Worm (Caenorhabditis elegans) whole organism, mixed stage, embryonic: Measurements from ENCODE around the gene Y62H9A.3.

Source experiments
- M03D4.4 ChIP-seq: sonication (generic microtip); optimal IDR thresholded peaks from 2 replicates; lab custom pipeline; 2017; ENCODE audit warnings: mild to moderate bottlenecking, missing genetic modification characterization, missing compliant biosample characterization
- bed-3 ChIP-seq: fragments of 200-800 bp; sonication (Bioruptor generic); optimal IDR thresholded peaks from 3 replicates; lab custom pipeline; 2018; ENCODE audit warnings: mild to moderate bottlenecking, missing genetic modification characterization, moderate library complexity, missing compliant biosample characterization
- blmp-1 ChIP-seq: fragments of 150-350 bp; optimal IDR thresholded peaks from 2 replicates; lab custom pipeline; 2014; ENCODE audit warnings: missing biosample characterization, missing genetic modification characterization
- ceh-39 ChIP-seq: fragments of 150-350 bp; optimal IDR thresholded peaks from 2 replicates; lab custom pipeline; 2014; ENCODE audit warnings: missing biosample characterization, missing genetic modification characterization
- ceh-43 ChIP-seq: fragments of 200-800 bp; sonication (Bioruptor generic); optimal IDR thresholded peaks from 2 replicates; lab custom pipeline; 2018; ENCODE audit warnings: mild to moderate bottlenecking, missing genetic modification characterization, moderate library complexity, missing compliant biosample characterization
- ceh-83 ChIP-seq: fragments of 200-800 bp; sonication (Bioruptor generic); optimal IDR thresholded peaks from 2 replicates; lab custom pipeline; 2018; ENCODE audit warnings: mild to moderate bottlenecking, missing genetic modification characterization, missing compliant biosample characterization
- ces-1 ChIP-seq: fragments of 150-350 bp; optimal IDR thresholded peaks from 2 replicates; lab custom pipeline; 2014; ENCODE audit warnings: missing biosample characterization, missing genetic modification reagents, missing genetic modification characterization
- cnd-1 ChIP-seq: fragments of 200-800 bp; sonication (Bioruptor generic); optimal IDR thresholded peaks from 2 replicates; lab custom pipeline; 2018; ENCODE audit warnings: mild to moderate bottlenecking, missing genetic modification characterization, missing compliant biosample characterization
- drap-1 ChIP-seq: fragments of 200-800 bp; sonication (Bioruptor generic); optimal IDR thresholded peaks from 3 replicates; lab custom pipeline; 2018; ENCODE audit warnings: mild to moderate bottlenecking, missing genetic modification characterization, missing compliant biosample characterization
- elt-1 ChIP-seq: sonication (generic microtip); optimal IDR thresholded peaks from 2 replicates; lab custom pipeline; 2017; ENCODE audit warnings: missing genetic modification characterization, mild to moderate bottlenecking, missing compliant biosample characterization, antibody characterized with exemption, moderate library complexity, borderline replicate concordance; ENCODE audit not compliant: insufficient read depth
- elt-3 ChIP-seq: fragments of 150-350 bp; optimal IDR thresholded peaks from 2 replicates; lab custom pipeline; 2014; ENCODE audit warnings: missing biosample characterization, missing genetic modification characterization
- flh-1 ChIP-seq: fragments of 200-800 bp; sonication (Bioruptor generic); optimal IDR thresholded peaks from 2 replicates; lab custom pipeline; 2018; ENCODE audit warnings: mild to moderate bottlenecking, missing genetic modification characterization, moderate library complexity, missing compliant biosample characterization
- hlh-1 ChIP-seq: fragments of 150-350 bp; optimal IDR thresholded peaks from 2 replicates; lab custom pipeline; 2014; ENCODE audit warnings: missing biosample characterization, missing genetic modification reagents, missing genetic modification characterization
- lin-13 ChIP-seq: fragments of 150-350 bp; optimal IDR thresholded peaks from 2 replicates; lab custom pipeline; 2014; ENCODE audit warnings: missing biosample characterization, missing genetic modification characterization
- lin-32 ChIP-seq: fragments of 200-800 bp; sonication (Bioruptor generic); optimal IDR thresholded peaks from 2 replicates; lab custom pipeline; 2018; ENCODE audit warnings: mild to moderate bottlenecking, missing genetic modification characterization, missing compliant biosample characterization
- lsy-2 ChIP-seq: fragments of 150-350 bp; optimal IDR thresholded peaks from 2 replicates; lab custom pipeline; 2014; ENCODE audit warnings: missing biosample characterization, missing genetic modification characterization
- mab-5 ChIP-seq: fragments of 150-350 bp; optimal IDR thresholded peaks from 2 replicates; lab custom pipeline; 2014; ENCODE audit warnings: missing biosample characterization, missing genetic modification characterization
- mep-1 ChIP-seq: fragments of 150-350 bp; optimal IDR thresholded peaks from 2 replicates; lab custom pipeline; 2017; ENCODE audit warnings: missing biosample characterization, missing genetic modification reagents, missing genetic modification characterization, inconsistent platforms
- mls-2 ChIP-seq: sonication (generic microtip); optimal IDR thresholded peaks from 2 replicates; lab custom pipeline; 2016; ENCODE audit warnings: mild to moderate bottlenecking, missing genetic modification characterization, moderate library complexity, missing compliant biosample characterization
- nhr-12 ChIP-seq: fragments of 150-350 bp; optimal IDR thresholded peaks from 2 replicates; lab custom pipeline; 2014; ENCODE audit warnings: missing biosample characterization, missing genetic modification characterization
- nhr-2 ChIP-seq: fragments of 150-350 bp; optimal IDR thresholded peaks from 2 replicates; lab custom pipeline; 2014; ENCODE audit warnings: missing biosample characterization, missing genetic modification characterization
- nhr-237 ChIP-seq: fragments of 150-350 bp; optimal IDR thresholded peaks from 2 replicates; lab custom pipeline; 2014; ENCODE audit warnings: missing biosample characterization, missing genetic modification characterization
- nhr-28 ChIP-seq: fragments of 150-350 bp; optimal IDR thresholded peaks from 2 replicates; lab custom pipeline; 2014; ENCODE audit warnings: missing biosample characterization, missing genetic modification characterization
- nhr-76 ChIP-seq: sonication (generic microtip); optimal IDR thresholded peaks from 2 replicates; lab custom pipeline; 2017; ENCODE audit warnings: missing biosample characterization, missing genetic modification characterization
- pha-4 ChIP-seq: fragments of 150-350 bp; optimal IDR thresholded peaks from 2 replicates; lab custom pipeline; 2018; ENCODE audit warnings: missing biosample characterization, missing genetic modification reagents, missing genetic modification characterization
- sem-2 ChIP-seq: fragments of 200-800 bp; sonication (Bioruptor generic); optimal IDR thresholded peaks from 2 replicates; lab custom pipeline; 2018; ENCODE audit warnings: mild to moderate bottlenecking, missing genetic modification characterization, missing compliant biosample characterization
- snpc-4 ChIP-seq: fragments of 150-350 bp; optimal IDR thresholded peaks from 2 replicates; lab custom pipeline; 2014; ENCODE audit warnings: missing biosample characterization, missing genetic modification characterization
- sptf-1 ChIP-seq: sonication (generic microtip); optimal IDR thresholded peaks from 2 replicates; lab custom pipeline; 2017; ENCODE audit warnings: mild to moderate bottlenecking, missing genetic modification characterization, moderate library complexity, missing compliant biosample characterization
- tbx-8 ChIP-seq: fragments of 200-800 bp; sonication (Bioruptor generic); optimal IDR thresholded peaks from 2 replicates; lab custom pipeline; 2018; ENCODE audit warnings: mild to moderate bottlenecking, missing genetic modification characterization, moderate library complexity, missing compliant biosample characterization
- unc-120 ChIP-seq: sonication (generic microtip); optimal IDR thresholded peaks from 2 replicates; lab custom pipeline; 2017; ENCODE audit warnings: missing genetic modification characterization, missing compliant biosample characterization; ENCODE audit not compliant: poor library complexity, severe bottlenecking
- unc-39 ChIP-seq: fragments of 150-350 bp; optimal IDR thresholded peaks from 2 replicates; lab custom pipeline; 2014; ENCODE audit warnings: missing biosample characterization, missing genetic modification characterization
- unc-62 ChIP-seq: fragments of 150-350 bp; optimal IDR thresholded peaks from 2 replicates; lab custom pipeline; 2014; ENCODE audit warnings: missing biosample characterization, missing genetic modification reagents, missing genetic modification characterization
- zip-8 ChIP-seq: fragments of 150-350 bp; optimal IDR thresholded peaks from 2 replicates; lab custom pipeline; 2014; ENCODE audit warnings: missing biosample characterization, missing genetic modification characterization

Y62H9A.3 gene

DNA sequence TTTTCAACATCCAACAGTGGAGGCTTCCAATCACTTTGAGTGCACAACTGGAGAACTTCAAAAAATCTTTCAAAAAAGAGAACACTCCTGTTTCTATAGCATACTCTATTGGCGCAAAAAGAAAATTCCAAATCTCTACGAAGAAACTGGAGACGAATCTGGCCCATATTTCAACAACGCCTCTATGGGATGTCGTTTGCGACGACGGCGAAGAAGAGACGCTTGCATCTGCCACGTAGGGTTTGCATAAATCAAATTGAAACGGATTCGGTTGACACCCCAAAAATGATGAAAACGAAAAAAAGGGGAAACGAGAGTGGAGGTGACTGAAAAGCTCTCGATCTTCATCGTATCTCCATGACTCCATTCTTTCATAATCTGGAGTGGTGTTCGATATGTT is 23.6 kb downstream of the Y62H9A.3 start:
- no peak for TF ChIP-seq cnd-1 (tag; lab: Kevin White, UChicago)
- no peak for TF ChIP-seq elt-3
- TF ChIP-seq elt-1 (tag; lab: Kevin White, UChicago): no peak
- no peak for TF ChIP-seq ceh-83 (GFP tag; lab: Kevin White, UChicago)
- TF ChIP-seq mls-2: no peak
- TF ChIP-seq mab-5 (tag; lab: Kevin White, UChicago): no peak
- no peak for TF ChIP-seq tbx-8 (GFP tag; lab: Kevin White, UChicago)
- TF ChIP-seq unc-62 (GFP tag; lab: Kevin White, UChicago): no peak
- TF ChIP-seq sem-2: no peak
- TF ChIP-seq pha-4 (tag; lab: Kevin White, UChicago): no peak
- TF ChIP-seq nhr-28 (tag; lab: Kevin White, UChicago): no peak
- no peak for TF ChIP-seq mep-1 (tag; lab: Kevin White, UChicago)
- no peak for TF ChIP-seq nhr-237 (tag; lab: Kevin White, UChicago)
- no peak for TF ChIP-seq blmp-1 (tag; lab: Kevin White, UChicago)
- TF ChIP-seq M03D4.4 (tag; lab: Kevin White, UChicago): no peak
- TF ChIP-seq hlh-1: no peak
- TF ChIP-seq flh-1 (GFP tag; lab: Kevin White, UChicago): no peak
- TF ChIP-seq unc-120 (tag; lab: Kevin White, UChicago): no peak
- TF ChIP-seq, all 35 proteins: peak for 0

ce11 chrX:11854903-11855302 is 24.9 kb downstream of the Y62H9A.3 start, which contains the start of gene F54F7.8:
F54F7.8 (minus strand) TSS chrX:11855003.
- TF ChIP-seq sem-2 (no peak), drap-1 (GFP tag; lab: Kevin White, UChicago) (no peak), blmp-1 (tag; lab: Kevin White, UChicago) (no peak), hlh-1 (no peak), ces-1 (GFP tag; lab: Kevin White, UChicago) (no peak), flh-1 (GFP tag; lab: Kevin White, UChicago) (no peak), M03D4.4 (tag; lab: Kevin White, UChicago) (no peak), ceh-43 (GFP tag; lab: Kevin White, UChicago) (no peak), mep-1 (tag; lab: Kevin White, UChicago) (no peak), sptf-1 (no peak), nhr-2 (tag; lab: Kevin White, UChicago) (no peak), unc-120 (tag; lab: Kevin White, UChicago) (no peak), nhr-12 (tag; lab: Kevin White, UChicago) (no peak), ceh-39 (no peak), elt-1 (tag; lab: Kevin White, UChicago) (no peak), snpc-4 (no peak), mab-5 (tag; lab: Kevin White, UChicago) (no peak)

DNA sequence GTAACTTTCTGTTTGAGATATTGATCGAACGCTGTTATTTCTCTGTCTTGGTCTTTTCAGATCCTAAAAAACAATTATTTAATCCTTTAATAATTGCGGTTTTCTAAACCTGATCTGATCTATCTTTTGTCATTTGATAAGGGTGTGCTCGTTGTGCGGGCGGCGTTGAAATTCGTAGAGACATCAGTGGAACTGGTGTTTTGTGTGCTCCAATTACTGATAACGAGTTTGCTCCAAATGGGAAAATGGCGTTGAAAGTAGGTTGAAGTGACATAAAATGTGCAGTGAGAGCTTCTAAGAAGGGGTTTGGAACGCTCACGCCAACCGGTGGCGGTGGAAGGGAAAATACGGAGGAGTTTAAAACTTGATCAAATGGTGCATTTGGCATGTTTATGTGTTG is 25.3 kb downstream of the Y62H9A.3 start:
- TF ChIP-seq drap-1 (GFP tag; lab: Kevin White, UChicago) (no peak), cnd-1 (tag; lab: Kevin White, UChicago) (no peak), hlh-1 (no peak), lin-13 (no peak), lin-32 (no peak), lsy-2 (tag; lab: Kevin White, UChicago) (no peak), nhr-2 (tag; lab: Kevin White, UChicago) (no peak), zip-8 (tag; lab: Kevin White, UChicago) (no peak), unc-39 (tag; lab: Kevin White, UChicago) (no peak), nhr-237 (tag; lab: Kevin White, UChicago) (no peak), ces-1 (GFP tag; lab: Kevin White, UChicago) (no peak), ceh-39 (no peak), elt-1 (tag; lab: Kevin White, UChicago) (no peak), tbx-8 (GFP tag; lab: Kevin White, UChicago) (no peak)

DNA sequence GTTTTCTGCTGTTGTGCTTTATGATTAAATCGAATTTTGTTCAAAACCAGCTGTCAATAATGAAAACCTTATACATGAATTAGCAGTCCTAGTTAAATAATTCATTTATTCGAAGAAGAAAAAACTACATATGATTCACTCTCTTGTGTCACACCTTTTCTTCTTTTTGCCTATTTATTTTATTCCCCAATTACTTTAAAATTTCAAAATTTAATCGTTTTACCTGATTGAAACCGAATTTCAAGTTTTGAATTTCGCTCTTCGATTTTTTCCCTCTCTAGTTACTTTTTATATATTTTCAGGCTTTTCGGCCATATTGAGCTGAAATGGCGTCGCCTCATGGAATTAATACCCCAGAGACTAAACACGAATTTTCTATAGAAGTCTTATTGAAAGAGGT is 27.3 kb downstream of the Y62H9A.3 start, which contains the start of gene xtr-1:
xtr-1 (plus strand) TSS at position 301 of the 400 bp plus-strand sequence.
- TF ChIP-seq ceh-39: no peak
- no peak for TF ChIP-seq nhr-28 (tag; lab: Kevin White, UChicago)
- TF ChIP-seq, all 35 proteins: peak for 0

DNA sequence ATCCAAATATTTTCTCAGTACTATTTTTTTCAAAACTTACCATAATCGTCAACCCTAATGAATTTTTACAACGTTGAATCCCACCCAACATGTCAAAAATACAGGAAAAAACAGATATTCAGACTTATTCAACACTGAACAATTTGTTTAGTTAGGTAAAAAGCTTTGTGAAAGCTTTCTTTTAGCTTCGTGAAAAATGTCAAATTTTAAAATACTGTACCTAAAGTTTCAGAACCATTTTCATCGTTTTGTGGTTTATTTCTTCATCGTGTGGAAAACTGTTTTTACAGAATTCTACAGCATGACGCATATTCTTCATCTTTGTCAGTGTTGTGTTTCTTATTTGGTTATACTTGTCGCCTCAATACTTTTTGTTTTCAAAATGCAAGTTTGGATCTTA is 29.2 kb downstream of the Y62H9A.3 start, which contains the start of gene F54F7.14:
F54F7.14 (plus strand) TSS at position 301 of the 400 bp plus-strand sequence.
- TF ChIP-seq mls-2 (no peak), mep-1 (tag; lab: Kevin White, UChicago) (no peak), lin-32 (no peak), unc-62 (GFP tag; lab: Kevin White, UChicago) (no peak), zip-8 (tag; lab: Kevin White, UChicago) (no peak), bed-3 (GFP tag; lab: Kevin White, UChicago) (no peak), tbx-8 (GFP tag; lab: Kevin White, UChicago) (no peak), unc-39 (tag; lab: Kevin White, UChicago) (no peak), lsy-2 (tag; lab: Kevin White, UChicago) (no peak), lin-13 (no peak), nhr-76 (tag; lab: Kevin White, UChicago) (no peak)
- TF ChIP-seq, all 35 proteins: peak for 0
